Worm (Caenorhabditis elegans) whole organism, L2 larva: Measurements from ENCODE around the gene sre-4.

ENCODE experiments used
- C34F6.9 ChIP-seq: fragments of 150-350 bp; optimal IDR thresholded peaks from 2 replicates; lab custom pipeline; 2014; ENCODE audit warnings: missing biosample characterization, missing genetic modification characterization
- F13H6.1 ChIP-seq: sonication (generic microtip); optimal IDR thresholded peaks from 2 replicates; lab custom pipeline; 2016; ENCODE audit warnings: missing genetic modification characterization, missing compliant biosample characterization
- R02D3.7 ChIP-seq: fragments of 150-350 bp; optimal IDR thresholded peaks from 2 replicates; lab custom pipeline; 2014; ENCODE audit warnings: missing biosample characterization, missing genetic modification characterization
- Y55F3AM.14 ChIP-seq: fragments of 200-800 bp; sonication (Bioruptor generic); optimal IDR thresholded peaks from 2 replicates; lab custom pipeline; 2018; ENCODE audit warnings: mild to moderate bottlenecking, missing genetic modification characterization, missing compliant biosample characterization
- aly-2 ChIP-seq: fragments of 150-350 bp; optimal IDR thresholded peaks from 2 replicates; lab custom pipeline; 2014; ENCODE audit warnings: missing biosample characterization, missing genetic modification characterization
- ama-1 ChIP-seq: fragments of 150-350 bp; optimal IDR thresholded peaks from 2 replicates; lab custom pipeline; 2018; ENCODE audit warnings: inconsistent platforms
- blmp-1 ChIP-seq: sonication (generic microtip); optimal IDR thresholded peaks from 2 replicates; lab custom pipeline; 2017; ENCODE audit warnings: missing genetic modification characterization, mild to moderate bottlenecking, missing compliant biosample characterization, antibody characterized with exemption, moderate library complexity; ENCODE audit not compliant: insufficient read depth
- ceh-16 ChIP-seq: fragments of 150-350 bp; optimal IDR thresholded peaks from 2 replicates; lab custom pipeline; 2014; ENCODE audit warnings: missing biosample characterization, missing genetic modification characterization
- ceh-82 ChIP-seq: fragments of 150-350 bp; optimal IDR thresholded peaks from 2 replicates; lab custom pipeline; 2014; ENCODE audit warnings: missing biosample characterization, missing genetic modification characterization
- crh-2 ChIP-seq: sonication (generic microtip); optimal IDR thresholded peaks from 2 replicates; lab custom pipeline; 2017; ENCODE audit warnings: missing biosample characterization, missing genetic modification characterization
- dmd-4 ChIP-seq: sonication (generic microtip); optimal IDR thresholded peaks from 2 replicates; lab custom pipeline; 2017; ENCODE audit warnings: missing biosample characterization, missing genetic modification characterization
- egl-27 ChIP-seq: sonication (generic microtip); optimal IDR thresholded peaks from 3 replicates; lab custom pipeline; 2017; ENCODE audit warnings: missing biosample characterization, missing genetic modification reagents, missing genetic modification characterization
- elt-1 ChIP-seq: fragments of 150-350 bp; optimal IDR thresholded peaks from 2 replicates; lab custom pipeline; 2014; ENCODE audit warnings: missing biosample characterization, missing genetic modification characterization
- elt-3 ChIP-seq: sonication (generic microtip); optimal IDR thresholded peaks from 2 replicates; lab custom pipeline; 2017; ENCODE audit warnings: missing biosample characterization, missing genetic modification characterization
- fos-1 ChIP-seq: fragments of 150-350 bp; optimal IDR thresholded peaks from 2 replicates; lab custom pipeline; 2014; ENCODE audit warnings: missing biosample characterization, missing genetic modification characterization
- gmeb-1 ChIP-seq: fragments of 150-350 bp; optimal IDR thresholded peaks from 2 replicates; lab custom pipeline; 2014; ENCODE audit warnings: missing biosample characterization, missing genetic modification characterization
- lin-11 ChIP-seq: fragments of 150-350 bp; sonication (generic microtip); optimal IDR thresholded peaks from 2 replicates; lab custom pipeline; 2014; ENCODE audit warnings: missing biosample characterization, missing genetic modification characterization, inconsistent platforms, mixed read lengths
- lin-13 ChIP-seq: fragments of 150-350 bp; optimal IDR thresholded peaks from 2 replicates; lab custom pipeline; 2014; ENCODE audit warnings: missing biosample characterization, missing genetic modification reagents, missing genetic modification characterization
- lin-39 ChIP-seq: fragments of 150-350 bp; optimal IDR thresholded peaks from 2 replicates; lab custom pipeline; 2014; ENCODE audit warnings: missing biosample characterization, missing genetic modification reagents, missing genetic modification characterization
- lsy-2 ChIP-seq, 2 experiments: fragments of 150-350 bp in 1 of 2; sonication (generic microtip) in 1 of 2; optimal IDR thresholded peaks; 2 replicates each; lab custom pipeline; 2014 to 2017; ENCODE audit warnings: missing biosample characterization in 2 of 2, missing genetic modification characterization in 2 of 2
- mab-5 ChIP-seq: fragments of 150-350 bp; optimal IDR thresholded peaks from 2 replicates; lab custom pipeline; 2014; ENCODE audit warnings: missing biosample characterization, missing genetic modification characterization
- mdl-1 ChIP-seq, 2 experiments: fragments of 150-350 bp in 1 of 2; sonication (generic microtip) in 1 of 2; optimal IDR thresholded peaks; 2 replicates each; lab custom pipeline; 2017; ENCODE audit warnings: missing biosample characterization in 2 of 2, missing genetic modification characterization in 2 of 2
- nhr-10 ChIP-seq: sonication (generic microtip); optimal IDR thresholded peaks from 2 replicates; lab custom pipeline; 2017; ENCODE audit warnings: missing biosample characterization, missing genetic modification characterization
- nhr-129 ChIP-seq: fragments of 150-350 bp; optimal IDR thresholded peaks from 2 replicates; lab custom pipeline; 2014; ENCODE audit warnings: missing biosample characterization, missing genetic modification characterization
- nhr-23 ChIP-seq: fragments of 150-350 bp; optimal IDR thresholded peaks from 2 replicates; lab custom pipeline; 2014; ENCODE audit warnings: missing biosample characterization, missing genetic modification reagents, missing genetic modification characterization
- nhr-25 ChIP-seq: fragments of 150-350 bp; sonication (generic microtip); optimal IDR thresholded peaks from 3 replicates; lab custom pipeline; 2014; ENCODE audit warnings: missing biosample characterization, missing genetic modification characterization
- nhr-6 ChIP-seq: fragments of 150-350 bp; optimal IDR thresholded peaks from 2 replicates; lab custom pipeline; 2014; ENCODE audit warnings: missing biosample characterization, missing genetic modification characterization
- nhr-77 ChIP-seq: fragments of 150-350 bp; optimal IDR thresholded peaks from 2 replicates; lab custom pipeline; 2014; ENCODE audit warnings: missing biosample characterization, missing genetic modification characterization
- sem-4 ChIP-seq: fragments of 150-350 bp; optimal IDR thresholded peaks from 2 replicates; lab custom pipeline; 2014; ENCODE audit warnings: missing biosample characterization, missing genetic modification reagents, missing genetic modification characterization
- sma-3 ChIP-seq: sonication (generic microtip); optimal IDR thresholded peaks from 2 replicates; lab custom pipeline; 2016; ENCODE audit warnings: missing genetic modification reagents, missing genetic modification characterization, missing compliant biosample characterization
- sma-9 ChIP-seq, 2 experiments: fragments of 150-350 bp in 1 of 2; sonication (generic microtip) in 1 of 2; optimal IDR thresholded peaks; 2 replicates each; lab custom pipeline; 2014 to 2016; ENCODE audit warnings: missing genetic modification characterization in 2 of 2, mild to moderate bottlenecking in 1 of 2, missing biosample characterization in 1 of 2, missing compliant biosample characterization in 1 of 2, missing genetic modification reagents in 1 of 2, moderate library complexity in 1 of 2
- snpc-4 ChIP-seq: fragments of 150-350 bp; optimal IDR thresholded peaks from 2 replicates; lab custom pipeline; 2014; ENCODE audit warnings: missing biosample characterization, missing genetic modification characterization
- unc-39 ChIP-seq: fragments of 150-350 bp; optimal IDR thresholded peaks from 2 replicates; lab custom pipeline; 2014; ENCODE audit warnings: missing biosample characterization, missing genetic modification characterization
- unc-62 ChIP-seq: fragments of 150-350 bp; optimal IDR thresholded peaks from 2 replicates; lab custom pipeline; 2014; ENCODE audit warnings: missing biosample characterization, missing genetic modification reagents, missing genetic modification characterization
- zag-1 ChIP-seq: fragments of 150-350 bp; optimal IDR thresholded peaks from 2 replicates; lab custom pipeline; 2014; ENCODE audit warnings: missing biosample characterization, missing genetic modification characterization
- ztf-1 ChIP-seq: fragments of 200-800 bp; sonication (Bioruptor generic); conservative IDR thresholded peaks from 2 replicates; pipeline ENCODE4 v1.3.6; 2022; ENCODE audit warnings: missing genetic modification characterization, missing compliant biosample characterization
- ztf-4 ChIP-seq: fragments of 150-350 bp; optimal IDR thresholded peaks from 2 replicates; lab custom pipeline; 2014; ENCODE audit warnings: missing biosample characterization, missing genetic modification characterization

sre-4 gene

ce11 chrIV:9738194-9738593 is 46.4 kb downstream of the sre-4 start, which contains the start of gene C28D4.10:
TSS of gene C28D4.10 (plus strand) at chrIV:9738494.
- TF ChIP-seq aly-2 (no peak), elt-1 (no peak), gmeb-1 (tag; lab: Kevin White, UChicago) (no peak), unc-62 (no peak)

- TF ChIP-seq ama-1 (lab: Kevin White, UChicago) = no peak
- TF ChIP-seq mdl-1 (tag; optimal IDR thresholded peaks at IDR 0.05; lab: Kevin White, UChicago) = no peak
- peak; percentile 0 for TF ChIP-seq sma-9 (GFP tag; optimal IDR thresholded peaks at IDR 0.05; lab: Kevin White, UChicago)
- TF ChIP-seq sma-9 (tag; optimal IDR thresholded peaks at IDR 0.05; lab: Kevin White, UChicago) = no peak
- TF ChIP-seq egl-27 (tag; lab: Kevin White, UChicago) = no peak
- no peak for TF ChIP-seq crh-2
- no peak for TF ChIP-seq nhr-6
- TF ChIP-seq nhr-23 (tag; lab: Kevin White, UChicago) = no peak
- TF ChIP-seq elt-1 = no peak
- peak; percentile 26 for TF ChIP-seq nhr-129 (tag; lab: Kevin White, UChicago)
- peak; percentile 63 for TF ChIP-seq fos-1 (tag; lab: Kevin White, UChicago)
- TF ChIP-seq ceh-82 = no peak
- TF ChIP-seq F13H6.1 (tag; lab: Kevin White, UChicago) = peak; percentile 31
- no peak for TF ChIP-seq snpc-4 (tag; lab: Kevin White, UChicago)
- peak; percentile 20 for TF ChIP-seq sem-4
- peak; percentile 19 for TF ChIP-seq sma-3 (GFP tag; lab: Kevin White, UChicago)
Observed at ce11 chrIV:9737204-9737790, 47.3 kb downstream of the sre-4 start, which contains the start of gene cka-1. TSS of gene cka-1 (minus strand) at chrIV:9737621.

ce11 chrIV:9735750-9736149 is 48.8 kb downstream of the sre-4 start:
- no peak for TF ChIP-seq zag-1 (tag; lab: Kevin White, UChicago)
- no peak for TF ChIP-seq aly-2
- no peak for TF ChIP-seq nhr-23 (tag; lab: Kevin White, UChicago)
- no peak for TF ChIP-seq ztf-4 (tag; lab: Kevin White, UChicago)
- peak; percentile 37 for TF ChIP-seq blmp-1
- no peak for TF ChIP-seq lin-39 (tag; lab: Kevin White, UChicago)
- TF ChIP-seq nhr-25 (tag; lab: Kevin White, UChicago) = no peak
- no peak for TF ChIP-seq ztf-1 (GFP tag; lab: Robert Waterston, UW)
- TF ChIP-seq snpc-4 (tag; lab: Kevin White, UChicago) = no peak
- TF ChIP-seq elt-3 (tag; lab: Kevin White, UChicago) = no peak
- TF ChIP-seq mab-5 = peak; percentile 31
- no peak for TF ChIP-seq dmd-4 (tag; lab: Kevin White, UChicago)
- peak; percentile 3 for TF ChIP-seq C34F6.9 (tag; lab: Kevin White, UChicago)
- TF ChIP-seq Y55F3AM.14 = no peak
- peak; percentile 67 for TF ChIP-seq sma-9 (GFP tag; optimal IDR thresholded peaks at IDR 0.05; lab: Kevin White, UChicago)
- TF ChIP-seq sma-9 (tag; optimal IDR thresholded peaks at IDR 0.05; lab: Kevin White, UChicago) = no peak
- TF ChIP-seq crh-2 = peak; percentile 61
- no peak for TF ChIP-seq elt-1
- TF ChIP-seq ceh-16 = no peak
- TF ChIP-seq unc-62 = no peak
- TF ChIP-seq sem-4 = no peak
- peak; percentile 3 for TF ChIP-seq sma-3 (GFP tag; lab: Kevin White, UChicago)
- TF ChIP-seq R02D3.7 (tag; lab: Kevin White, UChicago) = no peak
- TF ChIP-seq nhr-10 (tag; lab: Kevin White, UChicago) = no peak
- no peak for TF ChIP-seq nhr-6
- peak; percentile 92 for TF ChIP-seq fos-1 (tag; lab: Kevin White, UChicago)
- no peak for TF ChIP-seq nhr-77 (tag; lab: Kevin White, UChicago)
- no peak for TF ChIP-seq gmeb-1 (tag; lab: Kevin White, UChicago)
- TF ChIP-seq lsy-2 (tag; optimal IDR thresholded peaks at IDR 0.05; lab: Kevin White, UChicago) = peak in 1 of 2 experiments; percentile 63
- peak; percentile 33 for TF ChIP-seq nhr-129 (tag; lab: Kevin White, UChicago)
- TF ChIP-seq unc-39 = no peak
- no peak for TF ChIP-seq lin-13 (GFP tag; lab: Kevin White, UChicago)
- TF ChIP-seq lin-11 = no peak

- TF ChIP-seq aly-2 = no peak
- no peak for TF ChIP-seq sem-4
- TF ChIP-seq blmp-1 = no peak
- TF ChIP-seq lsy-2 (tag; optimal IDR thresholded peaks at IDR 0.05; lab: Kevin White, UChicago) = peak in 1 of 2 experiments; percentile 3
- TF ChIP-seq zag-1 (tag; lab: Kevin White, UChicago) = no peak
Observed at ce11 chrIV:9734861-9735260, 49.7 kb downstream of the sre-4 start.
